Fruit fly (Drosophila melanogaster) S2 (cell line): Measurements from ENCODE around the gene CG4653.

Experiments
- CG8478 ChIP-seq: fragments of >200 bp; optimal IDR thresholded peaks from 2 replicates; lab custom pipeline; 2018
- CTCF ChIP-seq, 2 experiments: fragments of >200 bp; optimal IDR thresholded peaks; 2 replicates each; lab custom pipeline; 2018

Gene CG4653

dm6 chrX:16745942-16746341 lies 42.1 kb downstream of the CG4653 start:
- TF ChIP-seq CG8478 (lab: Kevin White, UChicago) (no peak), CTCF (optimal IDR thresholded peaks at IDR 0.05; lab: Kevin White, UChicago) (no peak)

DNA sequence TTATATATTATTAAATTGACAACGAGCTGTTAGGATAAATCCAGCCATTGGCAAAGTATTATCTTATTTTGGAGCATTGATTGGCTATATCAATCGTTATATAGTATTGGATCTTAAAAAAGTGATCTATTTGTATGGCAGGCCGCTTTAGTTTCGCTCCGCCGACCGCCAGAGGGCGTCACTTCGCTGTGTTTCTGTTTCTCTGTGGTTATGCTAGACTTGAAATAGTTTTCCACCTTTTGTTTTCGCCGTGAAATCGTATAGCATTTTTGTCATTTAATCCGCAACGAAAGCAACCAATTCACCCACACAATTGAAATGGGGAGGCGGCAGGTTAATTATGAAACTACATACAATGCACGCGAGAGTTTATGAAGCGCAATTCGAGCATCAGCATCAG lies 42.9 kb downstream of the CG4653 start:
- peak; percentile 87 for TF ChIP-seq CTCF (optimal IDR thresholded peaks at IDR 0.05; lab: Kevin White, UChicago)
- no peak for TF ChIP-seq CG8478 (lab: Kevin White, UChicago)

DNA sequence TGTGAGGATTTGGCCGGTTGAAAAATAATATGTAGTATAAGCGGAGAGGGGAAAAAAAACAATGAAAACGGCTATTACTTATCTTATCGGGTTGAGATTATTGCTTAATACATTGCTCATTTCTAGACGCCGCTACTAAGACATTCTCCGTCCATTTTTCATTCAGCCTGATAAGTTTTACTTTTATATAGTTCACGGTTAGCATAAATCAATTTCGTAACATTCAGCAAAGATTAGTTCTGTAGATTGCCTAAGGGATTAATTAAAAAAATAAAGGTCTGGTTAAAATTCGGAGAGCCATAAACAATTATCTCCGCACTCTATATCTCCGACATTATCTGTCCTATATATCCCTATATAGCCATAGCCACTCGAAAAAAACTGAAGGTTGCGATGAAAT lies 43.6 kb downstream of the CG4653 start:
- no peak for TF ChIP-seq CTCF (optimal IDR thresholded peaks at IDR 0.05; lab: Kevin White, UChicago)

DNA sequence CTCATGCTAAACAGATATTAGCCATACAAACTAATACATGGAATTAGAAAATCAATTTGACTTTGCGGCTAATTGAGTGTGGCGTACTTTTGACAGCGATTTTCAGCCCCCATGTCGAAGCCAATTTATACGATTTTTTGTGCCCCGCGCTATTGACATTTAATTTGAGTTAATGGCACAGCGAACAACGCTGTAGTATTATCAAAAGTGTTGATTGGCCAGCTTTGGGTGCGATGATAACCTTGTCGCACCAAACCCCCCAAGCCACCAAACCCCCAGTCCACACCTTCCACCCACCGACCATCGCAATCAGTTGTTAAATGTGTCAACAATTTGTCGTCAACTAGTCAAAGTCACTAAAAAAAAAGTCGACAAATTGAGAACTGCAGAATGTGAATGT lies 45.4 kb downstream of the CG4653 start:
- TF ChIP-seq CTCF (optimal IDR thresholded peaks at IDR 0.05; lab: Kevin White, UChicago) = no peak

DNA sequence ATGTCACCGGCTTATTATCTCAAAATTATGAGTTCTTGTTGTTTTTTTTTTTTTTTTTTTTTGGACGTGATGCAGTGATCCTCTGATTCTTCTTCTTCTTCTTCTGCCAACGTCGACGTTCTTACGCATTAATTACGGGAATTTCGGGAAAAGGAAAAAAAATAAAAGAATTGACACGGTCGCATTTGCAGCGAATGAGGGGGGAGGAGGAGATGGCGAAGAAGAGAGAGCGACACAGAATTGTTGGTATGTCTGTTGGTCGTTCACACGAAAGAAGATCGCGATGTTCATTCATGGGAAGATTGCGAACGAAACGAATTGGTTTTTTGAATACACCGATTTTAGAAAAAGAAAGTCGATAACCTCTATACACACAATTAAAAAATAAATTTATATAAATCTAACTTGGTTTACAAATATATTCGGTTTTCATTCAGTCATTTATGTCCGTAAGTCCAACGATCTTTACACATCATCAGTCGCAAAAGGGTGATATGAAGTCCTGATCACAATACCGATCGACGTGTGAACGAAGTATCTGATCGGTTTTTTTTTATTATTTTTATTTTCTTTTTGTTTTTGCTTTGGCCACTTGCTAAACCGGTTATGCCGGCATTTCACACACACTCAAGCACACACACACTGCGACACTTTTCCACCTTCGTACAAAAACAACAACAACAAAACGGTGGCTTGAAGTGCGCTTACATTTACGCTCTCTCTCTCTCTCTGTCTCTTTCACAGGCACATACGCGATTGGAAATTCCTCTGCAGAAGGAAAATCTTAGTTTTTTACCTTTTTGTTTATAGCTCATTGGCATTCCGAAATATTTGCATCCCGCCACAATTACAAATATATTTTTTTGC lies 47.1 kb downstream of the CG4653 start:
- no peak for TF ChIP-seq CTCF (optimal IDR thresholded peaks at IDR 0.05; lab: Kevin White, UChicago)
- no peak for TF ChIP-seq CG8478 (lab: Kevin White, UChicago)

- TF ChIP-seq CG8478 (lab: Kevin White, UChicago) (no peak), CTCF (optimal IDR thresholded peaks at IDR 0.05; lab: Kevin White, UChicago) (peak; percentile 18 to 63)
Observed at dm6 chrX:16751579-16752156, 47.8 kb downstream of the CG4653 start, which contains the start of gene goe. goe (minus strand) TSS chrX:16751910.

DNA sequence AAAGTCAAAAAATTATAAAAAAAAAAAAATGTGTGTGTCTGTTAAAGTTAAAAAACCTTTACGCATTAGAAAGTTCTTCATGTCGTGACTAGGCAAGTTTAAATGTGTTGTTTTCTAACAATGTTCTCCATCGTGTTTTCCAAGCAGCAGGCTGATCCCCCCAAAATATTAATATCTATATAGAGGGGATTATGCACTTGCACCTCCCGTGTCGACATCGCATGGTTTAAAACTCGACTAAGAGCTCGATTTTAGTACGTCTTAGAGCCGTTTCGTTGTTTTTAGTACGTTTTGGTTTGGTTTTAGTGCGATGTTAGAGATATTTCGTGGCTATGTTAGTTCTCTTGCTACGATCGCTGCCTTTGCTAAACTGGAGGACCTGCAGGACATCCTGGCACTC lies 49.2 kb downstream of the CG4653 start:
- TF ChIP-seq CG8478 (lab: Kevin White, UChicago) = no peak
- TF ChIP-seq CTCF (optimal IDR thresholded peaks at IDR 0.05; lab: Kevin White, UChicago) = peak in 1 of 2 experiments; percentile 47
